Worm (Caenorhabditis elegans): Measurements from ENCODE around the gene fbxa-196.
A peak's percentile ranks its signal among the peaks of the same experiment; 100 is the strongest.

fbxa-196 gene

ce11 chrV:6425927-6426326 lies 22.5 kb upstream of the fbxa-196 start, which contains the start of gene T05H4.11:
Gene T05H4.11 (minus strand): TSS chrV:6426261.
- TF ChIP-seq ama-1 (optimal IDR thresholded peaks at IDR 0.05) (peak; percentile 24), lin-13 (GFP tag; optimal IDR thresholded peaks at IDR 0.05) (no peak), R02D3.7 (tag; optimal IDR thresholded peaks at IDR 0.05) (no peak), sma-3 (GFP tag; optimal IDR thresholded peaks at IDR 0.05) (peak; percentile 44), F13H6.1 (tag; optimal IDR thresholded peaks at IDR 0.05) (peak; percentile 8), lsy-2 (tag; optimal IDR thresholded peaks at IDR 0.05) (peak in 1 of 2 experiments; percentile 4), unc-55 (GFP tag; optimal IDR thresholded peaks at IDR 0.05) (no peak), gmeb-1 (tag; optimal IDR thresholded peaks at IDR 0.05) (peak; percentile 26), crh-2 (tag; optimal IDR thresholded peaks at IDR 0.05) (peak; percentile 4)

ce11 chrV:6426843-6427242 lies 21.6 kb upstream of the fbxa-196 start, which contains the start of gene atp-4:
Gene atp-4 (minus strand): TSS chrV:6427112.
- no peak for TF ChIP-seq ceh-16 (tag; optimal IDR thresholded peaks at IDR 0.05)
- peak; percentile 11 for TF ChIP-seq Y55F3AM.14 (GFP tag; optimal IDR thresholded peaks at IDR 0.05)

ce11 chrV:6427433-6427832 lies 21.0 kb upstream of the fbxa-196 start:
- no peak for TF ChIP-seq mbf-1 (tag; optimal IDR thresholded peaks at IDR 0.05)
- no peak for TF ChIP-seq elt-1 (tag; optimal IDR thresholded peaks at IDR 0.05)
- TF ChIP-seq mdl-1 (tag; optimal IDR thresholded peaks at IDR 0.05) = no peak
- TF ChIP-seq nhr-11 (tag; optimal IDR thresholded peaks at IDR 0.05) = no peak
- TF ChIP-seq nhr-25 (tag; optimal IDR thresholded peaks at IDR 0.05) = peak; percentile 45
- no peak for TF ChIP-seq nhr-10 (tag; optimal IDR thresholded peaks at IDR 0.05)
- TF ChIP-seq aly-2 (tag; optimal IDR thresholded peaks at IDR 0.05) = no peak
- TF ChIP-seq ztf-1 (GFP tag; conservative IDR thresholded peaks at IDR 0.05) = no peak
- no peak for TF ChIP-seq R02D3.7 (tag; optimal IDR thresholded peaks at IDR 0.05)
- peak; percentile 65 for TF ChIP-seq F13H6.1 (tag; optimal IDR thresholded peaks at IDR 0.05)
- TF ChIP-seq dmd-4 (tag; optimal IDR thresholded peaks at IDR 0.05) = no peak
- peak; percentile 58 for TF ChIP-seq unc-55 (GFP tag; optimal IDR thresholded peaks at IDR 0.05)
- no peak for TF ChIP-seq nhr-12 (tag; optimal IDR thresholded peaks at IDR 0.05)
- TF ChIP-seq alr-1 (tag; optimal IDR thresholded peaks at IDR 0.05) = no peak
- no peak for TF ChIP-seq gmeb-1 (tag; optimal IDR thresholded peaks at IDR 0.05)
- TF ChIP-seq ama-1 (optimal IDR thresholded peaks at IDR 0.05) = no peak
- no peak for TF ChIP-seq ZK546.5 (tag; optimal IDR thresholded peaks at IDR 0.05)
- TF ChIP-seq peb-1 (tag; optimal IDR thresholded peaks at IDR 0.05) = no peak
- no peak for TF ChIP-seq egl-27 (tag; optimal IDR thresholded peaks at IDR 0.05)
- no peak for TF ChIP-seq mab-5 (tag; optimal IDR thresholded peaks at IDR 0.05)
- TF ChIP-seq ceh-82 (tag; optimal IDR thresholded peaks at IDR 0.05) = no peak
- no peak for TF ChIP-seq unc-62 (GFP tag; optimal IDR thresholded peaks at IDR 0.05)
- peak; percentile 30 for TF ChIP-seq sma-3 (GFP tag; optimal IDR thresholded peaks at IDR 0.05)
- TF ChIP-seq unc-39 (tag; optimal IDR thresholded peaks at IDR 0.05) = no peak
- TF ChIP-seq lin-11 (tag; optimal IDR thresholded peaks at IDR 0.05) = no peak
- no peak for TF ChIP-seq ztf-11 (tag; optimal IDR thresholded peaks at IDR 0.05)
- TF ChIP-seq sem-4 (tag; optimal IDR thresholded peaks at IDR 0.05) = peak; percentile 20
- peak; percentile 5 for TF ChIP-seq nhr-129 (tag; optimal IDR thresholded peaks at IDR 0.05)
- peak; percentile 24 for TF ChIP-seq lin-13 (GFP tag; optimal IDR thresholded peaks at IDR 0.05)
- TF ChIP-seq zag-1 (tag; optimal IDR thresholded peaks at IDR 0.05) = no peak
- no peak for TF ChIP-seq snpc-4 (tag; optimal IDR thresholded peaks at IDR 0.05)
- no peak for TF ChIP-seq nhr-77 (tag; optimal IDR thresholded peaks at IDR 0.05)
- TF ChIP-seq elt-3 (tag; optimal IDR thresholded peaks at IDR 0.05) = no peak
- peak; percentile 36 to 81 for TF ChIP-seq lsy-2 (tag; optimal IDR thresholded peaks at IDR 0.05)
- TF ChIP-seq nhr-21 (tag; optimal IDR thresholded peaks at IDR 0.05) = peak; percentile 22
- TF ChIP-seq ceh-16 (tag; optimal IDR thresholded peaks at IDR 0.05) = no peak
- no peak for TF ChIP-seq nhr-237 (tag; optimal IDR thresholded peaks at IDR 0.05)
- no peak for TF ChIP-seq ztf-4 (tag; optimal IDR thresholded peaks at IDR 0.05)
- TF ChIP-seq crh-2 (tag; optimal IDR thresholded peaks at IDR 0.05) = peak; percentile 53
- TF ChIP-seq blmp-1 (tag; optimal IDR thresholded peaks at IDR 0.05; ENCODE audit: insufficient read depth) = no peak
- no peak for TF ChIP-seq Y55F3AM.14 (GFP tag; optimal IDR thresholded peaks at IDR 0.05)
- TF ChIP-seq nhr-23 (tag; optimal IDR thresholded peaks at IDR 0.05) = no peak
- TF ChIP-seq lin-39 (tag; optimal IDR thresholded peaks at IDR 0.05) = no peak
- TF ChIP-seq C34F6.9 (tag; optimal IDR thresholded peaks at IDR 0.05) = peak; percentile 57
- peak; percentile 32 for TF ChIP-seq fos-1 (tag; optimal IDR thresholded peaks at IDR 0.05)
- TF ChIP-seq nhr-6 (tag; optimal IDR thresholded peaks at IDR 0.05) = peak; percentile 4
- TF ChIP-seq sma-9 (GFP tag; optimal IDR thresholded peaks at IDR 0.05) = peak; percentile 10
- TF ChIP-seq sma-9 (tag; optimal IDR thresholded peaks at IDR 0.05) = no peak
- TF ChIP-seq skn-1 (tag; optimal IDR thresholded peaks at IDR 0.05) = no peak

Data from whole organism, L2 larva.